Worm (Caenorhabditis elegans): ENCODE measurements around the gene VF13D12L.3.

The VF13D12L.3 gene

DNA sequence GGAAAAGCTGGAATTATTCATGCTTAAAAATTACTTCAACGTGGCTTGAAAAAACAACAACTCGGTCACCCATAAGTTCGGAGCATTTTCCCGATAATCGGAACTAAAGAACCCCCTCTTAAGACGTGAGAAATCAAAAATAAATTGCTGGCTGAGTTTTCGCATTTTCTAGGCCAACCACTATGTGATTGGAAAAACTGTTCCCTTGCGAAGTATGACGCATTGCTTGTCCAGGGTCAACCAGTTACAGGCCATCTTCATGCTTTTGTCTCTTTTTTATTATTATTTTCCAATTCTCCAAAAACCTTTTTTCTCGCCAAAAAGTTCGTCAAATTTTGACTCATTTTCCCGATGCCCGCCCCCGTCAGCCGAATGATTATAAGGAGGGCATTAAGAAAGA, 14.3 kb downstream of the VF13D12L.3 start, which contains the start of gene F13D12.3:
TSS of gene F13D12.3 (plus strand) at position 301 of the 400 bp plus-strand sequence.
- TF ChIP-seq sox-2 (GFP tag; IDR thresholded peaks at IDR 0.05) (no peak), tbx-2 (tag; optimal IDR thresholded peaks at IDR 0.05) (no peak), ceh-31 (tag; optimal IDR thresholded peaks at IDR 0.05) (no peak), pat-9 (tag; optimal IDR thresholded peaks at IDR 0.05) (no peak), ceh-22 (tag; optimal IDR thresholded peaks at IDR 0.05) (no peak), K09A11.1 (tag; optimal IDR thresholded peaks at IDR 0.05; ENCODE audit: insufficient read depth) (no peak), eyg-1 (tag; optimal IDR thresholded peaks at IDR 0.05) (no peak), elt-4 (tag; optimal IDR thresholded peaks at IDR 0.05) (no peak)

DNA sequence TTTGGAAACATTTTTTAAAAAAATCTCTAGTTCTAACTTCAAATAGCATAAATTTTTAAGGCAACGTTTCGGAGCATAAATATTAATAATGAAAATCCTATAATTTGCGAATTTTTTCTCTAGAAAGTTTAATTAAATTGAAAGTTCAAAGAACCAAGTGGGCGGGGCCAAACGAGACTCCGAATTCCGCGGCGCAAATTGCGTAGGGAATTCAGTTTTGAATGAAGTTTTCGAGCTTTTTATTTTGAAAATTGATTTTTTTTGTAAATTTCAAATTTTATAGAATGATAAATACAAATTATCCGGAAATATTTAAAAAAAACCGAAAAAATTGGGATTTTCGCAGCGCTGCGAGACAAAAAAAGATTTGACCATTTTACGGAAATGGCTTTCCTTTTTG, 15.0 kb downstream of the VF13D12L.3 start:
- TF ChIP-seq unc-86 (tag; optimal IDR thresholded peaks at IDR 0.05) (no peak), C38D4.7 (GFP tag; optimal IDR thresholded peaks at IDR 0.05) (no peak), sox-4 (tag; optimal IDR thresholded peaks at IDR 0.05) (no peak), pqm-1 (tag; optimal IDR thresholded peaks at IDR 0.05) (no peak)

DNA sequence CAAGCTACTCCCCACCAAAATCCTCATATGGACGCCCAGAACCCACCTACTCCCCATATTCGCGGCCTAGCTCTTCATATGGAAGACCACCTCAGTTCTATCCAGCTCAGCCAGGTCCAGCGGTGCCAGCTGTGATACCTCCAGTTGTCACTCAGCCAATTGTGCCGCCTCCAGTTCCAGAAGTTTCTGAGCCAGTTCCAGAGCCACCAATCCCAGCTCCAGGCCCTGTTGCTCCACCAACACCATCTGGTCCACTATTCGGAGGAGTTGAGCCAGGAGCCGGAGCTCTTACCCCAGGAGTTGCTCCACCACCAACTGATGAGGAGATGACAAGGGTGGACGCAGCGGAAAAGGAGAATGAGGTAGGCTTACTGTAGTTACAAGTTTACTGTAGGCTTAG, 15.8 kb downstream of the VF13D12L.3 start:
- TF ChIP-seq odd-2 (tag; optimal IDR thresholded peaks at IDR 0.05): no peak
- no peak for TF ChIP-seq hlh-13 (GFP tag; optimal IDR thresholded peaks at IDR 0.05)
- TF ChIP-seq che-1 (tag; optimal IDR thresholded peaks at IDR 0.05): no peak
- no peak for TF ChIP-seq nhr-232 (tag; optimal IDR thresholded peaks at IDR 0.05)
- TF ChIP-seq pros-1 (tag; optimal IDR thresholded peaks at IDR 0.05): no peak
- TF ChIP-seq ceh-45 (GFP tag; IDR thresholded peaks at IDR 0.05): no peak
- TF ChIP-seq nhr-11 (tag; optimal IDR thresholded peaks at IDR 0.05): no peak
- TF ChIP-seq unc-3 (GFP tag; conservative IDR thresholded peaks at IDR 0.05): no peak
- no peak for TF ChIP-seq unc-3 (tag; optimal IDR thresholded peaks at IDR 0.05)
- TF ChIP-seq unc-42 (tag; optimal IDR thresholded peaks at IDR 0.05): no peak
- no peak for TF ChIP-seq dmd-4 (tag; optimal IDR thresholded peaks at IDR 0.05; ENCODE audit: borderline replicate concordance)
- no peak for TF ChIP-seq lim-6 (tag; optimal IDR thresholded peaks at IDR 0.05)
- no peak for TF ChIP-seq pag-3 (tag; optimal IDR thresholded peaks at IDR 0.05; ENCODE audit: borderline replicate concordance)
- no peak for TF ChIP-seq elt-4 (tag; optimal IDR thresholded peaks at IDR 0.05)
- no peak for TF ChIP-seq lin-11 (tag; optimal IDR thresholded peaks at IDR 0.05)
- TF ChIP-seq elt-2 (tag; optimal IDR thresholded peaks at IDR 0.05): no peak
- TF ChIP-seq sdc-2 (tag; optimal IDR thresholded peaks at IDR 0.05): no peak
- no peak for TF ChIP-seq madf-2 (tag; optimal IDR thresholded peaks at IDR 0.05)
- no peak for TF ChIP-seq pha-2 (tag; optimal IDR thresholded peaks at IDR 0.05)
- no peak for TF ChIP-seq C08G9.2 (tag; optimal IDR thresholded peaks at IDR 0.05)

DNA sequence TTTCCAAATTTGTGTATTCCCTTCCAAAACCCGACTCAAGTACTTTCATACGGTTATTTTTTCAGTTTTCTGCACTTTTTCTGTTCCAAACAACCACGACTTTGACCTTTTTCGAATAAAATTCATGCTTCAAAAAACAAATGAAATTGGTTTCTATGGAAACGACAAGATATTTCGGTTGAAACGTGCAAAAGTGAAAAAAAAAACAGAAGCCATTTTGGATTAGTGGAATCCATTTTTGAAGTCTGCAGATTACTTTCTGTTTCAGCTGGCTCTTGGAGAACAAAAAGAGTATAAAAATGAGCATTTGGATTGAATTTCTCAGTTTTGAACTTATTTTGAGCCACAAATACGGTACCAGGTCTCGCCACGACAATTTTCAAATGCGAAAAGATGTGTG, 16.4 kb downstream of the VF13D12L.3 start:
- TF ChIP-seq ceh-6 (GFP tag; optimal IDR thresholded peaks at IDR 0.05) (no peak), pax-1 (tag; optimal IDR thresholded peaks at IDR 0.05) (no peak), che-1 (tag; optimal IDR thresholded peaks at IDR 0.05) (no peak), ceh-30 (tag; optimal IDR thresholded peaks at IDR 0.05) (no peak), tbx-7 (tag; optimal IDR thresholded peaks at IDR 0.05) (no peak), elt-2 (tag; optimal IDR thresholded peaks at IDR 0.05) (no peak), pha-4 (tag; optimal IDR thresholded peaks at IDR 0.05) (no peak), pqm-1 (tag; optimal IDR thresholded peaks at IDR 0.05) (no peak), unc-55 (GFP tag; optimal IDR thresholded peaks at IDR 0.05) (no peak), F13H6.1 (tag; optimal IDR thresholded peaks at IDR 0.05) (no peak), nhr-232 (tag; optimal IDR thresholded peaks at IDR 0.05) (no peak)

Data from whole organism, late embryonic.